Worm (Caenorhabditis elegans): ENCODE measurements around the gene F56A8.4.

- TF ChIP-seq lin-35 (GFP tag; optimal IDR thresholded peaks at IDR 0.05): no peak
- no peak for TF ChIP-seq snpc-4 (GFP tag; optimal IDR thresholded peaks at IDR 0.05)
- TF ChIP-seq snpc-4 (tag; optimal IDR thresholded peaks at IDR 0.05): no peak
- no peak for TF ChIP-seq nhr-179 (tag; optimal IDR thresholded peaks at IDR 0.05)
- TF ChIP-seq ama-1 (optimal IDR thresholded peaks at IDR 0.05): no peak
- no peak for TF ChIP-seq ama-1 (GFP tag; optimal IDR thresholded peaks at IDR 0.05)
- TF ChIP-seq snpc-1.1 (tag; optimal IDR thresholded peaks at IDR 0.05; ENCODE audit: insufficient read depth): no peak
- no peak for TF ChIP-seq dpl-1 (GFP tag; optimal IDR thresholded peaks at IDR 0.05)
- TF ChIP-seq ceh-91 (GFP tag; IDR thresholded peaks at IDR 0.05): no peak
- TF ChIP-seq nhr-120 (GFP tag; IDR thresholded peaks at IDR 0.05): no peak
Measured at ce11 chrIII:13254178-13254725, 8.8 kb upstream of the F56A8.4 start, which contains the start of gene F56A8.9.
